Worm (Caenorhabditis elegans) whole organism, late embryonic: ENCODE data around the gene srh-246.

Experiments used
- ama-1 ChIP-seq: fragments of 150-350 bp; optimal IDR thresholded peaks from 2 replicates; lab custom pipeline; 2014
- elt-2 ChIP-seq: sonication (generic microtip); optimal IDR thresholded peaks from 2 replicates; lab custom pipeline; 2016; ENCODE audit warnings: missing genetic modification reagents, missing genetic modification characterization, missing compliant biosample characterization
- ets-4 ChIP-seq: sonication (generic microtip); optimal IDR thresholded peaks from 2 replicates; lab custom pipeline; 2016; ENCODE audit warnings: missing genetic modification characterization, missing compliant biosample characterization
- eyg-1 ChIP-seq: sonication (generic microtip); optimal IDR thresholded peaks from 2 replicates; lab custom pipeline; 2016; ENCODE audit warnings: missing genotype, missing genetic modification characterization, missing compliant biosample characterization
- nhr-11 ChIP-seq: fragments of 150-350 bp; optimal IDR thresholded peaks from 2 replicates; lab custom pipeline; 2014; ENCODE audit warnings: missing biosample characterization, missing genetic modification characterization
- pha-4 ChIP-seq: fragments of 150-350 bp; optimal IDR thresholded peaks from 2 replicates; lab custom pipeline; 2018; ENCODE audit warnings: missing biosample characterization, missing genetic modification reagents, missing genetic modification characterization
- tbx-2 ChIP-seq: sonication (generic microtip); optimal IDR thresholded peaks from 2 replicates; lab custom pipeline; 2016; ENCODE audit warnings: missing genetic modification characterization, missing compliant biosample characterization
- unc-55 ChIP-seq: sonication (generic microtip); optimal IDR thresholded peaks from 2 replicates; lab custom pipeline; 2017; ENCODE audit warnings: missing biosample characterization, missing genetic modification reagents, missing genetic modification characterization
- unc-86 ChIP-seq: sonication (generic microtip); optimal IDR thresholded peaks from 2 replicates; lab custom pipeline; 2016; ENCODE audit warnings: missing genetic modification characterization, missing compliant biosample characterization

ce11 chrV:702260-702659 lies 44.7 kb upstream of the srh-246 start, which contains the start of gene srbc-37:
- TF ChIP-seq tbx-2 (tag; lab: Kevin White, UChicago) (no peak), ama-1 (no peak), eyg-1 (tag; lab: Kevin White, UChicago) (no peak), ets-4 (tag; lab: Kevin White, UChicago) (no peak), unc-86 (tag; lab: Kevin White, UChicago) (no peak), elt-2 (no peak), unc-55 (GFP tag; lab: Kevin White, UChicago) (no peak), pha-4 (tag; lab: Kevin White, UChicago) (no peak), nhr-11 (tag; lab: Kevin White, UChicago) (no peak)
